Worm (Caenorhabditis elegans) whole organism, late embryonic: Measurements from ENCODE around the gene T25B9.2.

Experiments used
- Y22D7AL.16 ChIP-seq: sonication (generic microtip); optimal IDR thresholded peaks from 2 replicates; lab custom pipeline; 2016; ENCODE audit warnings: missing genetic modification characterization, missing compliant biosample characterization
- ceh-30 ChIP-seq: fragments of 150-350 bp; optimal IDR thresholded peaks from 2 replicates; lab custom pipeline; 2014; ENCODE audit warnings: missing biosample characterization, missing genetic modification characterization
- ceh-34 ChIP-seq: sonication (generic microtip); optimal IDR thresholded peaks from 2 replicates; lab custom pipeline; 2016; ENCODE audit warnings: mild to moderate bottlenecking, missing genetic modification characterization, missing compliant biosample characterization
- fkh-10 ChIP-seq: fragments of 150-350 bp; optimal IDR thresholded peaks from 2 replicates; lab custom pipeline; 2014; ENCODE audit warnings: missing biosample characterization, missing genetic modification reagents, missing genetic modification characterization
- madf-2 ChIP-seq: sonication (generic microtip); optimal IDR thresholded peaks from 2 replicates; lab custom pipeline; 2017; ENCODE audit warnings: missing genetic modification characterization, missing compliant biosample characterization
- tbx-2 ChIP-seq: sonication (generic microtip); optimal IDR thresholded peaks from 2 replicates; lab custom pipeline; 2016; ENCODE audit warnings: missing genetic modification characterization, missing compliant biosample characterization

- TF ChIP-seq ceh-30 (tag; lab: Kevin White, UChicago) (no peak), fkh-10 (GFP tag; lab: Kevin White, UChicago) (no peak), Y22D7AL.16 (tag; lab: Kevin White, UChicago) (no peak), madf-2 (tag; lab: Kevin White, UChicago) (no peak), ceh-34 (no peak), tbx-2 (tag; lab: Kevin White, UChicago) (no peak)
These were observed 1.6 kb downstream of the T25B9.2 start, which contains the start of gene T25B9.1 for ce11 chrIV:10750041-10750440.
